Worm (Caenorhabditis elegans): ENCODE data around the gene exc-6.

DNA sequence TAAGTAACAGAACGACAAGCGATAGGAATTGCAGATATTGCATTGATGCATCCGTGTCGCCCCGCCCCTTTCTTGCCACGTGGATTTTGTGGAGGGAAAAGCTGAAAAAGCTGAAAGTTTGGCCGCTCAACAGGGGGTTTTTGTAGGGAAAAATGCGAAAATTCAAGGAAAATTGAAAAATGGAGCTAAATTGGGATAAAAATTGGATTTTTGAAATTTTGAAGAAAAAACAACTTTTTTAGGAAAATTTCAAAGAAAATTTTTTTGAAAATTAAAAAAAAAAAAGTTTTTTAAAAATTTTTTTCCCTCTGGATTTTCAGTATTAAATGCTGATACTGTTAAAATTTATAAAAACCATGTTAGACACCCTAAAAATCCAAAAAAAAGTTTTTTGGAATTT, 32.9 kb downstream of the exc-6 start, which contains the start of gene lgc-46:
- TF ChIP-seq aly-2 (tag; optimal IDR thresholded peaks at IDR 0.05) (no peak), php-3 (GFP tag; IDR thresholded peaks at IDR 0.05) (no peak), hif-1 (tag; optimal IDR thresholded peaks at IDR 0.05) (no peak), lin-39 (tag; optimal IDR thresholded peaks at IDR 0.05) (no peak), lir-3 (tag; optimal IDR thresholded peaks at IDR 0.05) (no peak), lin-13 (GFP tag; optimal IDR thresholded peaks at IDR 0.05) (no peak), ama-1 (optimal IDR thresholded peaks at IDR 0.05) (no peak), fkh-10 (GFP tag; optimal IDR thresholded peaks at IDR 0.05) (no peak), nhr-77 (tag; optimal IDR thresholded peaks at IDR 0.05) (no peak), nhr-48 (tag; optimal IDR thresholded peaks at IDR 0.05) (no peak), egl-27 (tag; optimal IDR thresholded peaks at IDR 0.05) (no peak), nhr-237 (tag; optimal IDR thresholded peaks at IDR 0.05) (no peak)
